Worm (Caenorhabditis elegans): ENCODE results near the gene ttbk-2.2.
"Not testable (repeated sequence)": the region's sequence is repeated elsewhere in the genome, so short reads cannot be mapped to it uniquely, and the experiment has no call there.

ce11 chrIV:5070593-5070992 lies 3.8 kb upstream of the ttbk-2.2 start, which contains the start of gene C02B10.6:
- not testable (repeated sequence) for TF ChIP-seq rcor-1 (GFP tag; IDR thresholded peaks at IDR 0.05); pha-4 (tag; optimal IDR thresholded peaks at IDR 0.05); unc-130 (GFP tag; optimal IDR thresholded peaks at IDR 0.05); egrh-3 (GFP tag; IDR thresholded peaks at IDR 0.05); snpc-4 (GFP tag; optimal IDR thresholded peaks at IDR 0.05); snpc-4 (tag; optimal IDR thresholded peaks at IDR 0.05); him-1 (tag; optimal IDR thresholded peaks at IDR 0.05); athp-1 (tag; optimal IDR thresholded peaks at IDR 0.05); nhr-179 (tag; optimal IDR thresholded peaks at IDR 0.05); bed-1 (GFP tag; IDR thresholded peaks at IDR 0.05)

Measured in whole organism, young adult.